Worm (Caenorhabditis elegans): Measurements from ENCODE around the gene C10B5.3.
A peak's percentile ranks its signal among the peaks of the same experiment; 100 is the strongest.

C10B5.3 gene

ce11 chrV:8602638-8603037, 14.7 kb upstream of the C10B5.3 start, which contains the start of gene F41E6.15:
Gene F41E6.15 (minus strand): TSS chrV:8602738.
- TF ChIP-seq T22C8.4 (GFP tag; IDR thresholded peaks at IDR 0.05): no peak

ce11 chrV:8601420-8601819, 13.4 kb upstream of the C10B5.3 start, which contains the start of gene F41E6.8:
Gene F41E6.8 (minus strand): TSS chrV:8601520.
- TF ChIP-seq flt-1 (GFP tag; IDR thresholded peaks at IDR 0.05) (no peak), T22C8.4 (GFP tag; IDR thresholded peaks at IDR 0.05) (no peak), cog-1 (tag; optimal IDR thresholded peaks at IDR 0.05) (no peak), med-1 (GFP tag; optimal IDR thresholded peaks at IDR 0.05; ENCODE audit: insufficient read depth) (no peak), tab-1 (GFP tag; IDR thresholded peaks at IDR 0.05) (no peak), klf-2 (GFP tag; conservative IDR thresholded peaks at IDR 0.05) (no peak), ref-1 (GFP tag; conservative IDR thresholded peaks at IDR 0.05) (no peak), ztf-29 (GFP tag; IDR thresholded peaks at IDR 0.05) (no peak)

ce11 chrV:8599957-8600356, 12.0 kb upstream of the C10B5.3 start:
- TF ChIP-seq cog-1 (tag; optimal IDR thresholded peaks at IDR 0.05) (no peak), ztf-29 (GFP tag; IDR thresholded peaks at IDR 0.05) (no peak), ztf-23 (GFP tag; IDR thresholded peaks at IDR 0.05) (no peak)

- TF ChIP-seq ztf-29 (GFP tag; IDR thresholded peaks at IDR 0.05) (no peak), ref-1 (GFP tag; conservative IDR thresholded peaks at IDR 0.05) (no peak), med-1 (GFP tag; optimal IDR thresholded peaks at IDR 0.05; ENCODE audit: insufficient read depth) (no peak), cog-1 (tag; optimal IDR thresholded peaks at IDR 0.05) (no peak), T22C8.4 (GFP tag; IDR thresholded peaks at IDR 0.05) (no peak), klf-2 (GFP tag; conservative IDR thresholded peaks at IDR 0.05) (no peak), tab-1 (GFP tag; IDR thresholded peaks at IDR 0.05) (no peak), flt-1 (GFP tag; IDR thresholded peaks at IDR 0.05) (no peak), ztf-23 (GFP tag; IDR thresholded peaks at IDR 0.05) (no peak)
These were observed 11.2 kb upstream of the C10B5.3 start, which contains the start of gene F41E6.7 for ce11 chrV:8599192-8599591. Gene F41E6.7 (minus strand): TSS chrV:8599292.

- TF ChIP-seq ztf-29 (GFP tag; IDR thresholded peaks at IDR 0.05) (no peak), med-1 (GFP tag; optimal IDR thresholded peaks at IDR 0.05; ENCODE audit: insufficient read depth) (no peak), cog-1 (tag; optimal IDR thresholded peaks at IDR 0.05) (no peak), ztf-23 (GFP tag; IDR thresholded peaks at IDR 0.05) (no peak), ref-1 (GFP tag; conservative IDR thresholded peaks at IDR 0.05) (no peak), tab-1 (GFP tag; IDR thresholded peaks at IDR 0.05) (no peak), klf-2 (GFP tag; conservative IDR thresholded peaks at IDR 0.05) (no peak), flt-1 (GFP tag; IDR thresholded peaks at IDR 0.05) (peak; percentile 43; the same call in 1 of the 2 replicates)
These were observed 6.4 kb upstream of the C10B5.3 start, which contains the start of gene tag-196 for ce11 chrV:8594105-8594964. Gene tag-196 (plus strand): TSS chrV:8594914.

- TF ChIP-seq klf-2 (GFP tag; conservative IDR thresholded peaks at IDR 0.05): no peak
- TF ChIP-seq ref-1 (GFP tag; conservative IDR thresholded peaks at IDR 0.05): no peak
- TF ChIP-seq cog-1 (tag; optimal IDR thresholded peaks at IDR 0.05): no peak
- no peak for TF ChIP-seq flt-1 (GFP tag; IDR thresholded peaks at IDR 0.05)
- TF ChIP-seq T22C8.4 (GFP tag; IDR thresholded peaks at IDR 0.05): no peak
- TF ChIP-seq ztf-29 (GFP tag; IDR thresholded peaks at IDR 0.05): no peak
- no peak for TF ChIP-seq tab-1 (GFP tag; IDR thresholded peaks at IDR 0.05)
- TF ChIP-seq med-1 (GFP tag; optimal IDR thresholded peaks at IDR 0.05; ENCODE audit: insufficient read depth): no peak
- TF ChIP-seq ztf-23 (GFP tag; IDR thresholded peaks at IDR 0.05): no peak
These were observed 4.8 kb upstream of the C10B5.3 start for ce11 chrV:8592691-8593307.

ce11 chrV:8586920-8587319, 1.1 kb downstream of the C10B5.3 start:
- TF ChIP-seq flt-1 (GFP tag; IDR thresholded peaks at IDR 0.05) (no peak), ztf-29 (GFP tag; IDR thresholded peaks at IDR 0.05) (no peak), tab-1 (GFP tag; IDR thresholded peaks at IDR 0.05) (no peak), T22C8.4 (GFP tag; IDR thresholded peaks at IDR 0.05) (no peak), klf-2 (GFP tag; conservative IDR thresholded peaks at IDR 0.05) (no peak), ztf-23 (GFP tag; IDR thresholded peaks at IDR 0.05) (no peak), cog-1 (tag; optimal IDR thresholded peaks at IDR 0.05) (no peak), med-1 (GFP tag; optimal IDR thresholded peaks at IDR 0.05; ENCODE audit: insufficient read depth) (no peak), ref-1 (GFP tag; conservative IDR thresholded peaks at IDR 0.05) (no peak)

- no peak for TF ChIP-seq ref-1 (GFP tag; conservative IDR thresholded peaks at IDR 0.05)
- no peak for TF ChIP-seq cog-1 (tag; optimal IDR thresholded peaks at IDR 0.05)
- TF ChIP-seq ztf-23 (GFP tag; IDR thresholded peaks at IDR 0.05): no peak
- no peak for TF ChIP-seq ztf-29 (GFP tag; IDR thresholded peaks at IDR 0.05)
- no peak for TF ChIP-seq flt-1 (GFP tag; IDR thresholded peaks at IDR 0.05)
- TF ChIP-seq T22C8.4 (GFP tag; IDR thresholded peaks at IDR 0.05): no peak
- no peak for TF ChIP-seq tab-1 (GFP tag; IDR thresholded peaks at IDR 0.05)
- no peak for TF ChIP-seq med-1 (GFP tag; optimal IDR thresholded peaks at IDR 0.05; ENCODE audit: insufficient read depth)
- no peak for TF ChIP-seq klf-2 (GFP tag; conservative IDR thresholded peaks at IDR 0.05)
These were observed 1.5 kb downstream of the C10B5.3 start for ce11 chrV:8586472-8586871.

- TF ChIP-seq flt-1 (GFP tag; IDR thresholded peaks at IDR 0.05) (no peak), med-1 (GFP tag; optimal IDR thresholded peaks at IDR 0.05; ENCODE audit: insufficient read depth) (no peak), ztf-29 (GFP tag; IDR thresholded peaks at IDR 0.05) (no peak), ref-1 (GFP tag; conservative IDR thresholded peaks at IDR 0.05) (no peak), klf-2 (GFP tag; conservative IDR thresholded peaks at IDR 0.05) (no peak), cog-1 (tag; optimal IDR thresholded peaks at IDR 0.05) (no peak), T22C8.4 (GFP tag; IDR thresholded peaks at IDR 0.05) (no peak), tab-1 (GFP tag; IDR thresholded peaks at IDR 0.05) (no peak), ztf-23 (GFP tag; IDR thresholded peaks at IDR 0.05) (no peak)
These were observed 7.0 kb downstream of the C10B5.3 start, which contains the start of gene C10B5.1 for ce11 chrV:8580961-8581360. Gene C10B5.1 (plus strand): TSS chrV:8581261.

Data from whole organism, midembryonic.